Fruit fly (Drosophila melanogaster) whole organism, embryonic: ENCODE measurements around the gene CG14153.

Source experiments
- Aef1 ChIP-seq: fragments of 200-800 bp; sonication (Bioruptor generic); IDR thresholded peaks from 3 replicates; pipeline ENCODE4 v1.3.6; 2022; ENCODE audit warnings: missing biosample characterization, missing genetic modification characterization
- CG10959 ChIP-seq: fragments of 200-800 bp; sonication (Bioruptor generic); IDR thresholded peaks from 2 replicates; pipeline ENCODE4 v1.3.6; 2022; ENCODE audit warnings: missing biosample characterization, missing genetic modification characterization
- CG11247 ChIP-seq: fragments of 200-800 bp; sonication (Bioruptor generic); IDR thresholded peaks from 2 replicates; pipeline ENCODE4 v1.3.6; 2022; ENCODE audit warnings: missing biosample characterization, missing genetic modification characterization
- CG11560 ChIP-seq: fragments of 200-800 bp; sonication (Bioruptor generic); IDR thresholded peaks from 3 replicates; pipeline ENCODE4 v1.3.6; 2022; ENCODE audit warnings: missing biosample characterization, missing genetic modification characterization
- CG11695 ChIP-seq: fragments of 200-800 bp; sonication (Bioruptor generic); IDR thresholded peaks from 3 replicates; pipeline ENCODE4 v1.3.6; 2022; ENCODE audit warnings: missing biosample characterization, missing genetic modification characterization
- CG11696 ChIP-seq: fragments of 200-800 bp; sonication (Bioruptor generic); IDR thresholded peaks from 2 replicates; pipeline ENCODE4 v1.3.6; 2022; ENCODE audit warnings: missing biosample characterization, missing genetic modification characterization
- CG14050 ChIP-seq: fragments of 200-800 bp; sonication (Bioruptor generic); IDR thresholded peaks from 3 replicates; pipeline ENCODE4 v1.3.6; 2022; ENCODE audit warnings: missing biosample characterization, missing genetic modification characterization
- CG14710 ChIP-seq: fragments of 200-800 bp; sonication (Bioruptor generic); optimal IDR thresholded peaks from 3 replicates; lab custom pipeline; 2019; ENCODE audit warnings: missing biosample characterization, mild to moderate bottlenecking, missing genetic modification characterization, moderate library complexity
- CG15479 ChIP-seq: fragments of 200-800 bp; sonication (Bioruptor generic); optimal IDR thresholded peaks from 3 replicates; lab custom pipeline; 2019; ENCODE audit warnings: missing biosample characterization, mild to moderate bottlenecking, missing genetic modification characterization, moderate library complexity
- CG16813 ChIP-seq: fragments of 200-800 bp; sonication (Bioruptor generic); IDR thresholded peaks from 3 replicates; pipeline ENCODE4 v1.3.6; 2022; ENCODE audit warnings: missing biosample characterization, missing genetic modification characterization; ENCODE audit not compliant: partially characterized antibody
- CG17186 ChIP-seq: fragments of 200-800 bp; sonication (Bioruptor generic); optimal IDR thresholded peaks from 3 replicates; lab custom pipeline; 2017; ENCODE audit warnings: missing biosample characterization, missing genetic modification reagents, missing genetic modification characterization
- CG17385 ChIP-seq: fragments of 200-800 bp; sonication (Bioruptor generic); optimal IDR thresholded peaks from 3 replicates; lab custom pipeline; 2018; ENCODE audit warnings: missing biosample characterization, mild to moderate bottlenecking, missing genetic modification characterization
- CG1792 ChIP-seq: fragments of 200-800 bp; sonication (Bioruptor generic); optimal IDR thresholded peaks from 2 replicates; lab custom pipeline; 2016; ENCODE audit warnings: missing biosample characterization, missing genetic modification characterization
- CG32532 ChIP-seq: fragments of 200-800 bp; sonication (Bioruptor generic); IDR thresholded peaks from 2 replicates; pipeline ENCODE4 v1.3.6; 2022; ENCODE audit warnings: missing biosample characterization, missing genetic modification characterization
- CG3407 ChIP-seq: fragments of 200-800 bp; sonication (Bioruptor generic); optimal IDR thresholded peaks from 2 replicates; lab custom pipeline; 2018; ENCODE audit warnings: missing biosample characterization, mild to moderate bottlenecking, missing genetic modification characterization
- CG4328 ChIP-seq: fragments of 200-800 bp; sonication (Bioruptor generic); optimal IDR thresholded peaks from 3 replicates; lab custom pipeline; 2017; ENCODE audit warnings: missing biosample characterization, missing genetic modification reagents, missing genetic modification characterization
- CG4617 ChIP-seq: fragments of 200-800 bp; sonication (Bioruptor generic); optimal IDR thresholded peaks from 3 replicates; lab custom pipeline; 2016; ENCODE audit warnings: missing biosample characterization, missing genetic modification characterization, borderline replicate concordance
- CG5180 ChIP-seq: fragments of 200-800 bp; sonication (Bioruptor generic); optimal IDR thresholded peaks from 3 replicates; lab custom pipeline; 2017; ENCODE audit warnings: missing biosample characterization, missing genetic modification characterization, mild to moderate bottlenecking, moderate library complexity, missing genetic modification reagents
- CG6683 ChIP-seq: fragments of 200-800 bp; sonication (Bioruptor generic); optimal IDR thresholded peaks from 2 replicates; lab custom pipeline; 2017; ENCODE audit warnings: missing biosample characterization, mild to moderate bottlenecking, missing genetic modification characterization, missing genetic modification reagents
- CG7372 ChIP-seq: fragments of 200-800 bp; sonication (Bioruptor generic); IDR thresholded peaks from 2 replicates; pipeline ENCODE4 v1.3.6; 2022; ENCODE audit warnings: missing biosample characterization, missing genetic modification characterization
- Camta ChIP-seq: fragments of 200-800 bp; sonication (Bioruptor generic); optimal IDR thresholded peaks from 2 replicates; lab custom pipeline; 2016; ENCODE audit warnings: missing biosample characterization, missing genetic modification characterization
- CrebB ChIP-seq: fragments of 200-800 bp; sonication (Bioruptor generic); optimal IDR thresholded peaks from 3 replicates; lab custom pipeline; 2018; ENCODE audit warnings: missing biosample characterization, mild to moderate bottlenecking, missing genetic modification characterization
- Dad ChIP-seq: fragments of 200-800 bp; sonication (Bioruptor generic); optimal IDR thresholded peaks from 3 replicates; lab custom pipeline; 2016; ENCODE audit warnings: missing biosample characterization, missing genetic modification characterization
- Dbx ChIP-seq: fragments of 200-800 bp; sonication (Bioruptor generic); IDR thresholded peaks from 3 replicates; pipeline ENCODE4 v1.3.6; 2022; ENCODE audit warnings: missing biosample characterization, missing genetic modification characterization
- Doc2 ChIP-seq: fragments of 200-800 bp; sonication (Bioruptor generic); IDR thresholded peaks from 2 replicates; pipeline ENCODE4 v1.3.6; 2022; ENCODE audit warnings: missing biosample characterization, missing genetic modification characterization
- GATAe ChIP-seq: fragments of 200-800 bp; sonication (Bioruptor generic); conservative IDR thresholded peaks from 2 replicates; pipeline ENCODE4 v1.3.6; 2022; ENCODE audit warnings: missing biosample characterization, missing genetic modification characterization
- HLH54F ChIP-seq: fragments of 200-800 bp; sonication (Bioruptor generic); optimal IDR thresholded peaks from 3 replicates; lab custom pipeline; 2016; ENCODE audit warnings: missing biosample characterization, missing genetic modification characterization
- Hr78 ChIP-seq, 2 experiments: fragments of 200-800 bp in 1 of 2; fragments of >200 bp in 1 of 2; sonication (Bioruptor generic) in 1 of 2; optimal IDR thresholded peaks; 2 replicates each; lab custom pipeline; 2017 to 2019; ENCODE audit warnings: missing biosample characterization in 2 of 2, missing genetic modification characterization in 2 of 2, mild to moderate bottlenecking in 1 of 2, moderate library complexity in 1 of 2
- MESR4 ChIP-seq: fragments of 200-800 bp; sonication (Bioruptor generic); optimal IDR thresholded peaks from 2 replicates; lab custom pipeline; 2018; ENCODE audit warnings: missing biosample characterization, mild to moderate bottlenecking, missing genetic modification characterization, moderate library complexity
- Nf-YC ChIP-seq: fragments of 200-800 bp; optimal IDR thresholded peaks from 3 replicates; lab custom pipeline; 2019; ENCODE audit warnings: missing biosample characterization, mild to moderate bottlenecking, missing genetic modification characterization, moderate library complexity
- Opbp ChIP-seq: fragments of 200-800 bp; sonication (Bioruptor generic); IDR thresholded peaks from 3 replicates; pipeline ENCODE4 v1.3.6; 2022; ENCODE audit warnings: missing biosample characterization, missing genetic modification characterization; ENCODE audit not compliant: partially characterized antibody
- Vsx1 ChIP-seq: fragments of 200-800 bp; sonication (Bioruptor generic); optimal IDR thresholded peaks from 2 replicates; lab custom pipeline; 2017; ENCODE audit warnings: missing biosample characterization, mild to moderate bottlenecking, missing genetic modification characterization, missing genetic modification reagents
- abd-A ChIP-seq: fragments of 200-800 bp; sonication (Bioruptor generic); optimal IDR thresholded peaks from 3 replicates; lab custom pipeline; 2019; ENCODE audit warnings: missing biosample characterization, mild to moderate bottlenecking, missing genetic modification characterization, moderate library complexity
- ato ChIP-seq: fragments of 200-800 bp; sonication (Bioruptor generic); IDR thresholded peaks from 2 replicates; pipeline ENCODE4 v1.3.6; 2022; ENCODE audit warnings: missing biosample characterization, missing genetic modification characterization; ENCODE audit not compliant: partially characterized antibody
- bowl ChIP-seq: fragments of 200-800 bp; sonication (Bioruptor generic); IDR thresholded peaks from 2 replicates; pipeline ENCODE4 v1.3.6; 2022; ENCODE audit warnings: missing biosample characterization, missing genetic modification characterization
- bsh ChIP-seq, 2 experiments: fragments of 200-800 bp; sonication (Bioruptor generic); optimal IDR thresholded peaks; 2 replicates each; lab custom pipeline; 2017 to 2018; ENCODE audit warnings: mild to moderate bottlenecking in 2 of 2, missing biosample characterization in 2 of 2, missing genetic modification characterization in 2 of 2, moderate library complexity in 1 of 2
- crol ChIP-seq: fragments of 200-800 bp; sonication (Bioruptor generic); IDR thresholded peaks from 2 replicates; pipeline ENCODE4 v1.3.6; 2022; ENCODE audit warnings: missing biosample characterization, missing genetic modification characterization
- dmrt11E ChIP-seq: fragments of 200-800 bp; sonication (Bioruptor generic); optimal IDR thresholded peaks from 3 replicates; lab custom pipeline; 2018; ENCODE audit warnings: missing biosample characterization, mild to moderate bottlenecking, missing genetic modification characterization, moderate library complexity
- fd96Cb ChIP-seq: fragments of 200-800 bp; sonication (Bioruptor generic); optimal IDR thresholded peaks from 2 replicates; lab custom pipeline; 2018; ENCODE audit warnings: missing biosample characterization, mild to moderate bottlenecking, missing genetic modification characterization, moderate library complexity
- grn ChIP-seq: fragments of 200-800 bp; sonication (Bioruptor generic); optimal IDR thresholded peaks from 3 replicates; lab custom pipeline; 2017; ENCODE audit warnings: missing biosample characterization, missing genetic modification characterization
- jing ChIP-seq: fragments of 200-800 bp; sonication (Bioruptor generic); optimal IDR thresholded peaks from 2 replicates; lab custom pipeline; 2018; ENCODE audit warnings: missing biosample characterization, mild to moderate bottlenecking, missing genetic modification characterization
- lilli ChIP-seq: fragments of 200-800 bp; sonication (Bioruptor generic); optimal IDR thresholded peaks from 3 replicates; lab custom pipeline; 2016; ENCODE audit warnings: missing biosample characterization, missing genetic modification characterization
- luna ChIP-seq: fragments of 200-800 bp; sonication (Bioruptor generic); optimal IDR thresholded peaks from 2 replicates; lab custom pipeline; 2016; ENCODE audit warnings: missing biosample characterization, missing genetic modification characterization
- pb ChIP-seq: fragments of 200-800 bp; sonication (Bioruptor generic); optimal IDR thresholded peaks from 3 replicates; lab custom pipeline; 2016; ENCODE audit warnings: missing biosample characterization, missing genetic modification characterization
- phol ChIP-seq: fragments of 200-800 bp; sonication (Bioruptor generic); optimal IDR thresholded peaks from 3 replicates; lab custom pipeline; 2018; ENCODE audit warnings: missing biosample characterization, mild to moderate bottlenecking, missing genetic modification characterization, moderate library complexity
- pum ChIP-seq: fragments of 200-800 bp; sonication (Bioruptor generic); optimal IDR thresholded peaks from 2 replicates; lab custom pipeline; 2016; ENCODE audit warnings: missing biosample characterization, missing genetic modification characterization
- scrt ChIP-seq: fragments of 200-800 bp; sonication (Bioruptor generic); optimal IDR thresholded peaks from 2 replicates; lab custom pipeline; 2018; ENCODE audit warnings: missing biosample characterization, mild to moderate bottlenecking, missing genetic modification characterization, moderate library complexity
- sim ChIP-seq: fragments of 200-800 bp; sonication (Bioruptor generic); IDR thresholded peaks from 2 replicates; pipeline ENCODE4 v1.3.6; 2022; ENCODE audit warnings: missing biosample characterization, missing genetic modification characterization
- unpg ChIP-seq: fragments of 200-800 bp; sonication (Bioruptor generic); optimal IDR thresholded peaks from 3 replicates; lab custom pipeline; 2018; ENCODE audit warnings: missing biosample characterization, mild to moderate bottlenecking, missing genetic modification characterization, moderate library complexity
- vnd ChIP-seq: fragments of 200-800 bp; sonication (Bioruptor generic); IDR thresholded peaks from 3 replicates; pipeline ENCODE4 v1.3.6; 2022; ENCODE audit warnings: missing biosample characterization, missing genetic modification characterization; ENCODE audit not compliant: partially characterized antibody
- wdn ChIP-seq: fragments of 200-800 bp; sonication (Bioruptor generic); IDR thresholded peaks from 2 replicates; pipeline ENCODE4 v1.3.6; 2022; ENCODE audit warnings: missing biosample characterization, missing genetic modification characterization

CG14153 gene

DNA sequence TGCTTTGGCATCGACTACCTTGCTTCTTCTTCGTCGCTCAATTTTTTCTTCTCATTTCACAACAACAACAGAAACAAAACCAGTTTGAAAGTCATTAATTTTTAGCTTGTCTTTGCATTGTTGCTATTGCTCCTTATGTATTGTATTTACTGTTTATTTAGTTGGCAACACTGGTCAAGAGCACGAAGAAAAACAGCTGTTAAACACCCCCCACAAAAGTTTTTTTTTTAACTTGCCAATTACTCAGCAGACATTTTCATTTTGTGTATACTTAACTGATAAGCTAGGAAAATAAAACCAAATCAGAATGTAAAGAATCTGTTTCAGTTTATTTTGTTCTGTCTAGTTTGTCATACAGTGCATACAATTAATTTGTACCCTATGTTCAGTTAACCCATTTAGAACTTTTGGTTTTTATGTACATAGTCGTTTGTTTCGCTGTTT is 36.4 kb downstream of the CG14153 start (continued):
- peak; percentile 18 for TF ChIP-seq unpg (GFP tag; lab: Kevin White, UChicago)
- TF ChIP-seq Dad (GFP tag; lab: Kevin White, UChicago): no peak
- TF ChIP-seq CG14710 (tag; lab: Kevin White, UChicago): peak; percentile 36
- no peak for TF ChIP-seq Hr78 (GFP tag; optimal IDR thresholded peaks at IDR 0.05; lab: Kevin White, UChicago)
- TF ChIP-seq CG4617: no peak
- no peak for TF ChIP-seq CG10959 (GFP tag; lab: Robert Waterston, UW)
- TF ChIP-seq dmrt11E (tag; lab: Kevin White, UChicago): no peak
- TF ChIP-seq jing: no peak
- TF ChIP-seq CG17186 (GFP tag; lab: Kevin White, UChicago): no peak
- no peak for TF ChIP-seq CG32532 (GFP tag; lab: Robert Waterston, UW)
- TF ChIP-seq CG6683 (GFP tag; lab: Kevin White, UChicago): no peak
- TF ChIP-seq grn: no peak
- TF ChIP-seq CG1792 (GFP tag; lab: Kevin White, UChicago): no peak
- no peak for TF ChIP-seq HLH54F (GFP tag; lab: Kevin White, UChicago)
- TF ChIP-seq CG16813 (GFP tag; lab: Robert Waterston, UW): no peak
- TF ChIP-seq crol: no peak
- peak; percentile 12 for TF ChIP-seq luna
- TF ChIP-seq Doc2 (GFP tag; lab: Robert Waterston, UW): no peak
- no peak for TF ChIP-seq abd-A
- no peak for TF ChIP-seq CG11247 (GFP tag; lab: Robert Waterston, UW)
- no peak for TF ChIP-seq CG15479 (GFP tag; lab: Kevin White, UChicago)
- TF ChIP-seq wdn (GFP tag; lab: Robert Waterston, UW): no peak
- no peak for TF ChIP-seq CG14050
- peak; percentile 18 for TF ChIP-seq CrebB (tag; lab: Kevin White, UChicago)
- TF ChIP-seq Camta: no peak
- no peak for TF ChIP-seq fd96Cb (tag; lab: Kevin White, UChicago)
- no peak for TF ChIP-seq phol (tag; lab: Kevin White, UChicago)
- TF ChIP-seq sim (GFP tag; lab: Robert Waterston, UW): no peak
- peak in 1 of 2 experiments; percentile 34 for TF ChIP-seq bsh (GFP tag; optimal IDR thresholded peaks at IDR 0.05; lab: Kevin White, UChicago)
- no peak for TF ChIP-seq GATAe
- TF ChIP-seq pb: no peak
- TF ChIP-seq scrt: no peak
- TF ChIP-seq MESR4 (GFP tag; lab: Kevin White, UChicago): no peak
- TF ChIP-seq CG7372 (GFP tag; lab: Robert Waterston, UW): no peak
- TF ChIP-seq bowl (GFP tag; lab: Robert Waterston, UW): no peak
- TF ChIP-seq Nf-YC: no peak
- TF ChIP-seq pum (GFP tag; lab: Kevin White, UChicago): no peak
- no peak for TF ChIP-seq ato (GFP tag; lab: Robert Waterston, UW)
- TF ChIP-seq Opbp (GFP tag; lab: Robert Waterston, UW): no peak
- TF ChIP-seq lilli (GFP tag; lab: Kevin White, UChicago): peak; percentile 24
- TF ChIP-seq CG3407: no peak
- peak; percentile 22 for TF ChIP-seq CG5180
- TF ChIP-seq Dbx (GFP tag; lab: Robert Waterston, UW): no peak
- TF ChIP-seq Aef1 (GFP tag; lab: Robert Waterston, UW): no peak
- TF ChIP-seq vnd (GFP tag; lab: Robert Waterston, UW): no peak
- TF ChIP-seq CG4328: peak; percentile 27
- peak; percentile 40; the same call in 1 of the 3 replicates for TF ChIP-seq CG11695 (GFP tag; lab: Robert Waterston, UW)
- no peak for TF ChIP-seq Vsx1
- peak; percentile 54; the same call in 1 of the 2 replicates for TF ChIP-seq CG11696 (GFP tag; lab: Robert Waterston, UW)
- no peak for TF ChIP-seq CG11560
- TF ChIP-seq CG17385: peak; percentile 61
